Worm (Caenorhabditis elegans) whole organism, mixed stage, embryonic: ENCODE data around the gene F22F7.7.

ENCODE experiments used
- blmp-1 ChIP-seq: fragments of 150-350 bp; optimal IDR thresholded peaks from 2 replicates; lab custom pipeline; 2014; ENCODE audit warnings: missing biosample characterization, missing genetic modification characterization
- cnd-1 ChIP-seq: fragments of 200-800 bp; sonication (Bioruptor generic); optimal IDR thresholded peaks from 2 replicates; lab custom pipeline; 2018; ENCODE audit warnings: mild to moderate bottlenecking, missing genetic modification characterization, missing compliant biosample characterization
- lin-32 ChIP-seq: fragments of 200-800 bp; sonication (Bioruptor generic); optimal IDR thresholded peaks from 2 replicates; lab custom pipeline; 2018; ENCODE audit warnings: mild to moderate bottlenecking, missing genetic modification characterization, missing compliant biosample characterization
- mab-5 ChIP-seq: fragments of 150-350 bp; optimal IDR thresholded peaks from 2 replicates; lab custom pipeline; 2014; ENCODE audit warnings: missing biosample characterization, missing genetic modification characterization
- mep-1 ChIP-seq: fragments of 150-350 bp; optimal IDR thresholded peaks from 2 replicates; lab custom pipeline; 2017; ENCODE audit warnings: missing biosample characterization, missing genetic modification reagents, missing genetic modification characterization, inconsistent platforms
- nhr-76 ChIP-seq: sonication (generic microtip); optimal IDR thresholded peaks from 2 replicates; lab custom pipeline; 2017; ENCODE audit warnings: missing biosample characterization, missing genetic modification characterization
- pha-4 ChIP-seq: fragments of 150-350 bp; optimal IDR thresholded peaks from 2 replicates; lab custom pipeline; 2018; ENCODE audit warnings: missing biosample characterization, missing genetic modification reagents, missing genetic modification characterization
- unc-39 ChIP-seq: fragments of 150-350 bp; optimal IDR thresholded peaks from 2 replicates; lab custom pipeline; 2014; ENCODE audit warnings: missing biosample characterization, missing genetic modification characterization

- no peak for TF ChIP-seq blmp-1
- no peak for TF ChIP-seq mab-5
- TF ChIP-seq pha-4 (tag; lab: Kevin White, UChicago): no peak
- TF ChIP-seq lin-32 (GFP tag; lab: Kevin White, UChicago): no peak
- TF ChIP-seq unc-39 (tag; lab: Kevin White, UChicago): no peak
- no peak for TF ChIP-seq nhr-76 (tag; lab: Kevin White, UChicago)
- TF ChIP-seq cnd-1: no peak
- TF ChIP-seq mep-1 (tag; lab: Kevin White, UChicago): no peak
Measured at ce11 chrV:2159331-2159730, 19.5 kb upstream of the F22F7.7 start, which contains the start of gene C45H4.14.
